Fruit fly (Drosophila melanogaster) Kc167 (cell line): ENCODE data around the gene Pdf.

ENCODE experiments used
- Myc ChIP-seq: fragments of >200 bp; optimal IDR thresholded peaks from 2 replicates; lab custom pipeline; 2017; ENCODE audit warnings: missing external identifiers
- Sin3A ChIP-seq: fragments of >200 bp; optimal IDR thresholded peaks from 2 replicates; lab custom pipeline; 2018; ENCODE audit warnings: missing external identifiers
- h ChIP-seq: fragments of >200 bp; optimal IDR thresholded peaks from 3 replicates; lab custom pipeline; 2018; ENCODE audit warnings: missing external identifiers
- insv ChIP-seq: fragments of >200 bp; optimal IDR thresholded peaks from 3 replicates; lab custom pipeline; 2018; ENCODE audit warnings: missing external identifiers
- psq ChIP-seq: fragments of >200 bp; optimal IDR thresholded peaks from 2 replicates; lab custom pipeline; 2017; ENCODE audit warnings: missing external identifiers
- ttk ChIP-seq: sonication (Bioruptor generic); optimal IDR thresholded peaks from 2 replicates; lab custom pipeline; 2017; ENCODE audit warnings: missing external identifiers

The Pdf gene

DNA sequence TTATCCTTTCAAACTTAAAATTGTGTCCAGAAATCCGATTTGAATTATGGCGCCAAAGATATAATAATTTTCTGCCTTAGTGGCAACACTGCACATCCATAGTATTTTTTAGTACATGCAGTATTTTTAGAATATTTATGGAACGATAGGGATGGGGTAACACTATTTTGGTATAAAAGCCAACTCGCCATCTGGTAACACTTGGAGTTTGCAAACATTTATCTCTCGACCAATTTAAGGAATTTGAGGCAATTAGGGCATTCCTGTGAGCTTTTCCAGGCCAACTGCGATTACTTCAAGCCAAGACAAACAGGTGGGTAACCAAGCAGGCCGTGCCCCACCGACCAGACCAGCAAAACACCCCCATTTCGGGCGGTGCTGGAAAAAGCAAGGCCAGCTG lies 3.6 kb downstream of the Pdf start, which contains the start of gene CG5447:
Gene CG5447 (plus strand): TSS at position 190 of the 400 bp plus-strand sequence.
- TF ChIP-seq ttk (lab: Kevin White, UChicago) (no peak), Sin3A (lab: Kevin White, UChicago) (no peak), insv (lab: Kevin White, UChicago) (no peak), h (no peak), psq (lab: Kevin White, UChicago) (no peak), Myc (no peak)

DNA sequence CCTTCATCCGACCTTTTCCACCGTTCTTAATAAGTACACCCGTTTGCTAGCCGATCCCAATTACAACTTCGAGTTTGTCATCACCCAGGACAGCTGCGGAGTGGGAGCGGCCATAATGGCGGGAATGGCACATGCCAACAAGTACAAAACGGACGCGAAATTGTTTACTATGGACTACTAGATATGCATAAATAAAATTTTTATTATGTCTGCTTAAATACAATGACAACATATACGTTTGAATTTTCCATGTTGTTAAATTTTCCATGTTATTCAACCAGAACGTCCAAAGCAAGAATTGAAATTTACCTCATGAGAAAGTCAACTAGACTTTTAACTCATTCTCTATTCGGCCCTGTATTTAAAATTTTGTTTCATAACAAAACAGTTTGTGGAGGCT lies 5.6 kb downstream of the Pdf start, which contains the start of gene Hex-t2:
Gene Hex-t2 (plus strand): TSS at position 301 of the 400 bp plus-strand sequence.
- TF ChIP-seq Myc = no peak
- TF ChIP-seq ttk (lab: Kevin White, UChicago) = no peak
- TF ChIP-seq psq (lab: Kevin White, UChicago) = no peak
- TF ChIP-seq Sin3A (lab: Kevin White, UChicago) = no peak
- TF ChIP-seq h = no peak

DNA sequence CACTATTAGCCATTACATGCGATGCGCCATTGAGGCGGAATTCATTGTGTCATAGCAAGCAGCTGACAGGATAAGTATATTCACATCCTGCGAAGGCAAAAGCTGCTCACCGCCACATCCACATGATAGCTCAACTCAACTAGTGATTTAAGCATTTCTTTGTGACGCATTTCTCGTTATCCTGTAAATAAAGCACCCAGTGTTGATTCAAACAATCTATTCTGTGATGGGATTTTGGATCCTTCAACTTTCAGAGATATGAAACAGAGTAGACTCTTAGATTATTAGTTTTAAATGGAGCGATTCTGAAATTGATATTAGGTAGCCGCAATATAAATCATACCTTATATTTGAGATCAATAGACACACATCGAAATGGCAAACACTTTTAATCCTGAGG lies 7.2 kb downstream of the Pdf start, which contains the start of gene Hex-t1:
Gene Hex-t1 (plus strand): TSS at position 301 of the 400 bp plus-strand sequence.
- TF ChIP-seq Sin3A (lab: Kevin White, UChicago) = no peak
- no peak for TF ChIP-seq h
- TF ChIP-seq Myc = no peak
- TF ChIP-seq insv (lab: Kevin White, UChicago) = no peak
- TF ChIP-seq ttk (lab: Kevin White, UChicago) = no peak
- TF ChIP-seq psq (lab: Kevin White, UChicago) = no peak

DNA sequence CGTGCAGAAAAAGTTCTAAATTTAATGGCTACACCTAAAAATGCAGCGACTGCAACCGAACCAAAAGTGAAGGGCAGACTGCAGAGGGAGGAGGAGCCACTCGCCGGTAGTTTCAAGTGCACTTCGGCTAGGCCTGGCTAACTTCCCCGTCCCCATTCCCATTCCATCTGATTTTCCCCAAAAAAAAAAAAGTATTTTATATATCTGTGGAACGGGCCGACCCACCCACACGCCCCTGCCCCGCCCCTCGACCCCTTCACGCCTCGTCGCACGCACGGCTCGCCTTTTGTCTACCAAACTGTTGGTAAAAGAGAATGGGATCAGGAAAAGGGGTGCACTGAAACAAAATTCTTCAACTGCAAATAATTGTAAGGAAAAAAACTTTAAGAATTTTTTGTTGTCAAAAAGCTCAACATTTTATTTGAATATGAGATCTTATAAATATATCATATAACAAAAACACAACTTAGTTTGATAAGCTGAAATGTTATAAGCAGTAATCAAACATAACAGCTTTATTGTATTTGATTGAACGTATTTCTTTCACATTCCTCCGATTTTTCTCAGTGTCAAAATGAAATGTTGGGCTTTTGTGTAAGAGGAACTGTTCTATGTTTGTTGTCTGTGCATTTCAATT lies 11.9 kb downstream of the Pdf start:
- TF ChIP-seq psq (lab: Kevin White, UChicago) (no peak), insv (lab: Kevin White, UChicago) (no peak), ttk (lab: Kevin White, UChicago) (no peak), Myc (no peak), h (no peak), Sin3A (lab: Kevin White, UChicago) (no peak)

DNA sequence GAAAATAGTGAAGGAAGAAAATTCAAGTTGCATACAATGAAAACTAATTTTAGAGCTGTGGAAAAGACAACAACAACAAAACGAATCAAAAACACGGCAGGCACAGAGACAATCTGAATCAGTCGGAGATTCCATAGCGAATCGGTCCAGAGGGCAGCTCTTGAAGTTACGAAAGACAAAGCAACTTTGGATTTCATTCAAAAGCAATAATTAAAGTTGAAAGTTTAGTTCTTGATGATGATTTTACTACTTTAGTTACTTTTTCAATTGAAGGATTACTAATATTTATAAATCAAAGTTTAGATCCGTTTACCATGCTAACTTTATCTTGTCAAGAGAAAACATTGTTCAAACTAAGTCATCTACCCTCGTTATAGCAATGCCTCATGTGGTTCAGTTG lies 12.6 kb downstream of the Pdf start:
- TF ChIP-seq ttk (lab: Kevin White, UChicago) (no peak), insv (lab: Kevin White, UChicago) (no peak), psq (lab: Kevin White, UChicago) (no peak), Myc (no peak), h (no peak), Sin3A (lab: Kevin White, UChicago) (no peak)

DNA sequence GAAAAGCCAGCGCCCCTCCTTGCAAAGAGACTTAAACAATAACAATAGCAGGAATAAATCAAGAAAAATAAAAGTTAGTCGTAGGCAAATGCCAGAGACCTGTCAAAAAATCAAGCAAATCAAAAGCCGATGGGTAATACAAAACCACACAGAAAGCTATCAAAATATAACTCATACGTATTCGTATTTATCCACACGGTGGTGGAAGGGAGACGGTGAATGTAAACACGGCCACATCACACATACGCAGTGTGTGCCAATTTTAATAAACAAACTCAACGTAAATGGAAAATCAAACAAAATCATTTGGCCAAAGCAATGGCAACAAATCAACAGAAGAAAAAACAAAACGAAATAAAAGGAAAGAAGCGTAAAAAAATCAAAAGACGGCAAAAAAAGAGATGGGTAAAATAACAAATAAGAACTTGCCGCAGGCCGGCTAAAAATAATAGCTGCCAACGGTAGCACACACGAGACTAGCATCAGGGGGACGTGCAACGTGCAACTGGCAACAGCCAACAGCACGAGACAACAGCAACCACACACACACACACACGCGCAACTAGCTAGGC lies 13.2 kb downstream of the Pdf start:
- TF ChIP-seq insv (lab: Kevin White, UChicago) = no peak
- TF ChIP-seq h = no peak
- TF ChIP-seq Myc = no peak
- TF ChIP-seq ttk (lab: Kevin White, UChicago) = no peak

DNA sequence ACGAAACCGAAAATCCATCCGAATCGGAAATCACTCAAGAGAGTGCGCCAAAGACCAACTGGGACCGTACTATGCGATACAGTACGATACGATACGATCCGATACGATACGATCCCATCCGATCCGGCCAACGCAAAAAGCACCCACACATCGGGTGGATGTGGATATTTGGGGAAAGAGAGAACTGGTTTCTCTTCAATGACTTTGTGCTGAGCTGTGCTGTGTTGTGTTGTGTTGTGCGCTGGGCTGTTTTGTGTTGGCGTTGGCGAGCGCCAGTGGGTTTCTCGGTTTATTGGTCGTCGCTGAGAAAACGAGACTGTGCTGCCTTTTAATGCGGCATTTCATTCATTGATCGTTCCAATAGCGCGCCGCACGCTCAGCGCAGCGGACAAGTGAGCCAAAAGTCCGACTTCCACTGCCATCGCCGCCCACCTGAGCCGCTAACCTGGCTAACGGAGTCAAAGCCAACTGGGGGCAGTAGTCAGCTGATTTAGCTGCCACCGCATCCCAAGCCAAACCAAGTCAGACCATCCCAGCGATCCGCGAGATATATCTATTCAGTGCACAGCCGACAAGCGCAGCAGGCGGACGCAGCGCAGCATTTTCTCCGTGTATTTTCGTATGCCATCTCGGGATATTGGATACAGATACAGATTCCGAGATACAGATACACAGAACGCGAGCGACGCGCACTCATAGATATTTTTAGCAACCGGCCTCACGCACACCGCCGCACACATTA lies 15.3 kb downstream of the Pdf start, which contains the start of gene tx:
Gene tx (plus strand): TSS at position 324 of the 742 bp plus-strand sequence.
- TF ChIP-seq Myc (no peak), psq (lab: Kevin White, UChicago) (no peak), Sin3A (lab: Kevin White, UChicago) (no peak), ttk (lab: Kevin White, UChicago) (no peak), h (no peak), insv (lab: Kevin White, UChicago) (no peak)

DNA sequence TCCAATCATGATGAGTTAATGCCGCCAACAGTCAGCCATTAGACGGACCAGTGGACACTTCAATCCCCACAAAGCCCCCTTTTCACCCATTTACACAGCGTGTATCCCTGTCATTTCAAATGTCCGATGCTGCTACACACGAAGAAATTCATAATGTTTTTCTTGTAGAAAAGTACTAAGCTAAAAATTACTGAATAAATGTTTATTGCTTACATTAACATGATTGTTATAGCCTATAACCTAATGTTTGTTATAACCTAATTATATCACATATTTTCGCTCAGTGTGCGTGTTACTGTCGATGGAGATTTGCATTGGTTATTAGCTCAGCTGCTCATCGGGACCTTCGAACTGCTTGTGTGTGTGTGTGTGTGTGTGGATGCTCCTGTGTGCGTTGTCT lies 19.4 kb downstream of the Pdf start:
- TF ChIP-seq Sin3A (lab: Kevin White, UChicago) (no peak), ttk (lab: Kevin White, UChicago) (no peak), insv (lab: Kevin White, UChicago) (no peak), Myc (no peak)

DNA sequence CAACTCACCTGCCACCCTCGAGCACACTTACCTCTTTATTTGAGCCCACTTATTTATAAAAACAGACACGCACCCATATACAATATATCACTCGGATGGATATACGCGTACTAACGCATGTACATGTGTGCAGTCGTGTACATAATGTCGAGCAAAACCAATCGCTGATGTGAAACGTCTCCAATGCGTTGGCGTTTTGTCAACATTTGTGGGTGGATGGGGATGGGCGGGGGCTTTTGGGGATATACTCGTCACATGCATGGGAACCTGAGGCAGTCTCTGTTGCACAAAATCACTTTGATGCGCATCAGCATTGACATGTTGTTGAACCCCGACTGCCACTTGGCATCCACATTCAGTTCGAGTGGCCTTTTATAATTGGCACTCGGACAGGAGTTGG lies 19.9 kb downstream of the Pdf start:
- TF ChIP-seq insv (lab: Kevin White, UChicago) = no peak
- no peak for TF ChIP-seq psq (lab: Kevin White, UChicago)
- no peak for TF ChIP-seq h
- TF ChIP-seq ttk (lab: Kevin White, UChicago) = no peak
- TF ChIP-seq Sin3A (lab: Kevin White, UChicago) = no peak
- TF ChIP-seq Myc = no peak

DNA sequence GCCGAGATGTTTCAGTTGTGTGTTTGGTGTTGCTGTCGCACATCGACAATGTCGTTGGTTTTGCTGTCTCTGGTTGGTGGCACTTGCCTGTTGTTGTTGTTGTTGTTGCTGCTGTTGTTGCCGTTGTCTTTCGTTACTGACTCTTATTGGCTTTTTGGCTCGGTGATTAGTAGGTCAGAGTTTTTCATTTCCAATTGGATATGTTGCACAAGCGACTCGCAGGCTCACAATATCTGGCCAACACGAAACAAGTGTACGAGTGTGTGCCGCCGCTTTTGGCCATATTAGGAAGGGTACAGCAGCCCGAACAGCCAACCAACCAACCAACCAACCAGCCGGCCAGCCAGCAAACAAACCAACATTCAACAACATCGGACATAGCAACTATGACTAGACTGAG lies 22.2 kb downstream of the Pdf start:
- TF ChIP-seq Myc (no peak), ttk (lab: Kevin White, UChicago) (no peak), h (no peak), Sin3A (lab: Kevin White, UChicago) (no peak), psq (lab: Kevin White, UChicago) (no peak), insv (lab: Kevin White, UChicago) (no peak)

DNA sequence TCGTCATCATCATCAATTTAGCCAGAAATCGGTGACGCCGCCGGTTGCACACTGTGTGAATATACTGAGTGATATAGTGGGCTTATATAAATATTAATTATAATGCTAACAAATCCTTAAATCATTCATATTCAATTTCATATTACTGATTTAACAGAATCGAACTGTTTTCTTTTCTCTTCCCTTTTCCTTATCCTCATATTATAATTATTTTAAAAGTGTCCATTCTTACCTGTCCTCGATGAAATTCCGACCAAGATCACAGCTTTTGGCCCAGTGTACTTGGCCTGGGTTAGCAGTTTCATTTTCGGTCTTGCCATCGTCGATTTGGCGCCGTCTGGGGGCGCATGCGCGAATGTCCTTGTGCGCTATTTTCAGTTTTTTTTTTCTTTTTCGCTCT lies 23.0 kb downstream of the Pdf start:
- TF ChIP-seq Sin3A (lab: Kevin White, UChicago) = no peak
- no peak for TF ChIP-seq psq (lab: Kevin White, UChicago)
- TF ChIP-seq insv (lab: Kevin White, UChicago) = no peak
- no peak for TF ChIP-seq Myc
- TF ChIP-seq ttk (lab: Kevin White, UChicago) = no peak
- TF ChIP-seq h = no peak

DNA sequence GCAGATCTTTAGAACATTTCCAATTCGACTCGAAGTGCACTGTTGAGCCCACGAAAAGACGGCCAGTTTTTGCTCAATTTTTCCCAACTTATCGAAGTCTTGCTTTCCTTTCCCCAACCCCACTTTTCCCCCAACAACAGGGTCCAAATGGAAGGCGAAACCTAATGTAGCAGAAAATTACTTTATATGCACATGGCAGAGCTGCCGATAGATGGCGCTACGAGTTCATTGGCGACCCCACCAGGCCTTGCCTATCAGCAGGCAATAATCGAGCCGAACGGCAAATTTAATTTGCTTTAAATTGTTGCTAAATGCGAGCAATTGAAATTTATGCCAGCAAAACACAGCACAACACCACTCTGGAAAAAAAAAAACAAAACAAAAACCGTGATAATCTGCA lies 23.4 kb downstream of the Pdf start:
- TF ChIP-seq h (no peak), insv (lab: Kevin White, UChicago) (no peak), ttk (lab: Kevin White, UChicago) (no peak), psq (lab: Kevin White, UChicago) (no peak), Myc (no peak), Sin3A (lab: Kevin White, UChicago) (no peak)
